Worm (Caenorhabditis elegans): Measurements from ENCODE around the gene trap-4.
A peak's percentile ranks its signal among the peaks of the same experiment; 100 is the strongest.

trap-4 gene

DNA sequence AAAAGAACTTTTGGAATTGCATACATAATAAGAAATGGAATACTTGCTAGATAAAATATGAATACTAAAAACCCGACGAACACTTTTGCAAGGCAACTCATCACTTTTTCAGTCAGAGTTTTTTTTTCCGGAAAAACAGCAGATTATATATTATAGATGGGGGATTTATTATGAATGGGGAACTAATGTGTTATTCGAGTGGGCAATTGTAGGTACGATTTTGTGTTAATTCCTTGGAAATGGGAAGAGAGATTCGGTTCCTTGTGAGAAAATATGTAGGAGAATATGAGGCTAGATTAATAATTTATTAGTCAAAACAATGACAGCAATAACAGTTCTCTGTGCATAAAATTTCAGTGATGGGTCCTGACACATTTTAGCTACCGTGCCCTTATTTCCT lies 29.2 kb upstream of the trap-4 start, which contains the start of gene faah-5:
TSS of gene faah-5 (minus strand) at position 101 of the 400 bp plus-strand sequence.
- TF ChIP-seq C08G9.2 (tag; optimal IDR thresholded peaks at IDR 0.05) (no peak), npax-4 (tag; optimal IDR thresholded peaks at IDR 0.05) (no peak), tbx-7 (tag; optimal IDR thresholded peaks at IDR 0.05) (no peak), sox-2 (GFP tag; IDR thresholded peaks at IDR 0.05) (no peak), rnt-1 (tag; optimal IDR thresholded peaks at IDR 0.05) (no peak), pag-3 (tag; optimal IDR thresholded peaks at IDR 0.05; ENCODE audit: borderline replicate concordance) (no peak), F13H6.1 (tag; optimal IDR thresholded peaks at IDR 0.05) (no peak), sdc-2 (tag; optimal IDR thresholded peaks at IDR 0.05) (no peak), lin-11 (tag; optimal IDR thresholded peaks at IDR 0.05) (no peak), che-1 (tag; optimal IDR thresholded peaks at IDR 0.05) (no peak), dve-1 (tag; optimal IDR thresholded peaks at IDR 0.05) (no peak)

DNA sequence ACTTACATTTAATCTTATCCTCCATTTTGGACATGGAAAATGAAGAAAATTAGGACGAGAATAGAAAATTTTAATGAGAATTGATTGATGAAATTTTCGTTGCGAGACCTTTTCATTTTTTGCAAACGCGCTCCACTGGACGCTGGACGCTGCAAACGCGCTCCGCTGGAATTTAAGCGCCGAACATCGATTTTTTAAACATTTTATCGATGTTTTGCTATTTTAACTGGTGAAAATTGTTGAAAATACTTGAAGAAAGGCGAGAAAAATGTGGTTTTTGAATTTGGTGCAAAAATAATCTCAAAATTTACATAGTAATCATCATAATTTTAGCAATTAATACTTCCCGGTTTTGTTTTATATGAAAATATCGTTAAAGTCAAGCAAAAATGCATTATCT lies 27.6 kb upstream of the trap-4 start, which contains the start of gene Y56A3A.41:
TSS of gene Y56A3A.41 (minus strand) at position 101 of the 400 bp plus-strand sequence.
- TF ChIP-seq ztf-16 (tag; optimal IDR thresholded peaks at IDR 0.05) (no peak), pqm-1 (tag; optimal IDR thresholded peaks at IDR 0.05) (no peak), tbx-7 (tag; optimal IDR thresholded peaks at IDR 0.05) (no peak), hlh-13 (GFP tag; optimal IDR thresholded peaks at IDR 0.05) (no peak), ama-1 (optimal IDR thresholded peaks at IDR 0.05) (no peak), hlh-15 (tag; optimal IDR thresholded peaks at IDR 0.05) (no peak), Y22D7AL.16 (tag; optimal IDR thresholded peaks at IDR 0.05) (no peak)

DNA sequence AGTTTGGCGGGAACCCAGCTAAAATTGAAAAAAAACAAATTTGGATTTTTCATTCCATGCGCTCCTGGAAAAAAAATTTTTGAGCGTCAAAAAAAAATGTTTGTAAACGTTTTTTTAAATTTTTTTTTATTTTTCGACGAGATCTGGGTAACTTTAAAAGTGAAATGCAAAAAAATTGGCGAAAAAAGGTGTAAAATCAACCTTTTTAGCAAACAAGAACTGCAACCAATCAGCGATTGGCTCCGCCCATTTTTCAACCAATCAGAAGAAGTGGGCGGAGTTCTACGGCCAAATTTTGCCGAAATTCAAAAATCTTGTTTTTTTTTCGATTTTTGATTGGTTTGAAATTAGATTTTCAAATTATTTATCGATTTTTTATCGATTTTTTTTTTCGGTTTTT lies 25.0 kb upstream of the trap-4 start:
- TF ChIP-seq hlh-30 (tag; optimal IDR thresholded peaks at IDR 0.05; ENCODE audit: insufficient read depth) (no peak), pha-4 (tag; optimal IDR thresholded peaks at IDR 0.05) (no peak), K02D7.2 (tag; optimal IDR thresholded peaks at IDR 0.05) (no peak), tbx-7 (tag; optimal IDR thresholded peaks at IDR 0.05) (no peak), nfya-1 (tag; optimal IDR thresholded peaks at IDR 0.05) (peak; percentile 72), gmeb-2 (tag; optimal IDR thresholded peaks at IDR 0.05) (no peak), K09A11.1 (tag; optimal IDR thresholded peaks at IDR 0.05; ENCODE audit: insufficient read depth) (no peak), hlh-15 (tag; optimal IDR thresholded peaks at IDR 0.05) (no peak), ceh-14 (tag; optimal IDR thresholded peaks at IDR 0.05) (no peak)

DNA sequence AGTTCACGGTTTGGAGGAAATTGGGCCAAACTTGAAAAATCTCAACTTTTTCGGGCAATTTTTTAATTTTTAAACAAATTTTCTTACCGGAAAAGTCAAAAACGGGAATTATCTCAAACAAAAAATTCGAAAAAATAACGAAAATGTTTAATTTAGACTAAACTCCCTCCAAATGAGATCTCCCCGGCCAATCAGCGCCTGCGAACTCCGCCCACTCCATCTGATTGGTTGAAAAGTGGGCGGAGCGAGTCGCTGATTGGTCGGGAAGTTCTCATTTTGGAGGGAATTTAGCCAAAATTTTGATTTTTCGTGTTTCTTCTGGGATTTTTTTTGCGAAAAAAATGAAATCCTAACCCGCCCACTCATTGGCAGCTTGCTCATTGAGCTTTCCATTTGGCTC lies 23.9 kb upstream of the trap-4 start:
- TF ChIP-seq fkh-10 (GFP tag; optimal IDR thresholded peaks at IDR 0.05) (no peak), nfya-1 (tag; optimal IDR thresholded peaks at IDR 0.05) (peak; percentile 51)

DNA sequence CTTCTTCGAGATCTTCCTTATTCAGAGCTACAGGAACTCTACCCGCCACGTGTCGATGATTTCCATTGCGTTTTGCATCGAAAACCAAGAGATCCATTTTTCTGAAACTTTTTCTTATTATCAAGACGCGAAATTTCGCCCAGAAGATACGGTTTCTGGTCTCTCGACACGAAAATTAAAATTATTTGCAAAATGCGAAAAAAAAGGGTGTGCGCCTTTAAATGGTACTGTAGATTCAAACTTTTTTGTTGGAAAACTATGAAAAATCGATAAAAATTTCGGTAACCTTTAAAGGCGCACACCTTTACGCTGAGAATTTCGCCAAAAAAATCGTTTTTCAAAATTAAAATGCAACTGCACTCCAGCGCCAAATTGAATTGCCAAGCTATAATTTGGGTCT lies 22.4 kb upstream of the trap-4 start, which contains the start of gene tsen-2:
TSS of gene tsen-2 (minus strand) at position 101 of the 400 bp plus-strand sequence.
- TF ChIP-seq ceh-6 (GFP tag; optimal IDR thresholded peaks at IDR 0.05) (no peak), T23F11.4 (GFP tag; optimal IDR thresholded peaks at IDR 0.05) (no peak), F13H6.1 (tag; optimal IDR thresholded peaks at IDR 0.05) (no peak), pax-1 (tag; optimal IDR thresholded peaks at IDR 0.05) (no peak), fkh-10 (GFP tag; optimal IDR thresholded peaks at IDR 0.05) (no peak), tbx-7 (tag; optimal IDR thresholded peaks at IDR 0.05) (no peak), hlh-13 (GFP tag; optimal IDR thresholded peaks at IDR 0.05) (no peak), ceh-31 (tag; optimal IDR thresholded peaks at IDR 0.05) (no peak), pag-3 (tag; optimal IDR thresholded peaks at IDR 0.05; ENCODE audit: borderline replicate concordance) (no peak), syd-9 (tag; optimal IDR thresholded peaks at IDR 0.05) (no peak)

DNA sequence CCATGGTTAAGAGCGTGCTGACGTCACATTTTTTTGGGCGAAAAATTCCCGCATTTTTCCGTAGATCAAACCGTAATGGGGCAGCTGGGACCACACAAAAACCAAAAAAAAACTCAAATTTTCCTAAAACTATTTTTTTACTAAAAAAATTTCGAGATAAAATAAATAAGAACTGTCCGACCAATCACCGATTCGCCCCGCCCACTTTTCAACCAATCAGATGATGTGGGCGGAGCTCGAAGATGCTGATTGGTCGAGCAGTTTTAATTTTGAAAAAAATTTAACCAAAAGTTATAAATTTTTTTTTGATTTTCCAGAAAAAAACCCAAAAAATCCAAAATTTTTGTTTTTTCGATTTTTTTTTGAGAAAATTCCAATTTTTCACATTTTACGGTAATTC lies 20.5 kb upstream of the trap-4 start:
- TF ChIP-seq nfya-1 (tag; optimal IDR thresholded peaks at IDR 0.05) = peak; percentile 60
- no peak for TF ChIP-seq fkh-10 (GFP tag; optimal IDR thresholded peaks at IDR 0.05)

DNA sequence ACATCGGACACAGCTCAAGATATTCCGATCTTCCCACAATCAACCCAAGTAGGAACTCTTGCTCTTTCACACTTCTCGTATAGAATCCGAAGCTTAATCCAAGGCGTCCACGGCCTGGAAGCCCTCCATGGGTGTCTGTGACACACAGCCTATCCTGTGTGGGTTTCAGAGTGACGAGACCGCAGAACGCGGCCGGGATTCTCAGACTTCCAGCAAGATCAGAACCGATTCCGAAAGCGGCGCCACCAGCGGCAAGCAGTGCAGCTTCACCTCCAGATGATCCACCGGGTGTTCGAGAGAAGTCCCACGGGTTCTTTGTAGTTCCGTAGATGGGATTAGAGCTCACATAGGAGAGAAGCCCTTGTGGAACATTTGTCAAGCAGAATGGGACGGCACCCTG lies 17.8 kb upstream of the trap-4 start:
- no peak for TF ChIP-seq ceh-48 (tag; optimal IDR thresholded peaks at IDR 0.05)

Measured in whole organism, late embryonic.